Worm (Caenorhabditis elegans): ENCODE data around the gene K07F5.14.

- TF ChIP-seq sem-4 (tag; optimal IDR thresholded peaks at IDR 0.05) (no peak), ama-1 (optimal IDR thresholded peaks at IDR 0.05) (no peak), ztf-1 (GFP tag; conservative IDR thresholded peaks at IDR 0.05) (no peak), ZK546.5 (tag; optimal IDR thresholded peaks at IDR 0.05) (no peak), ceh-16 (tag; optimal IDR thresholded peaks at IDR 0.05) (no peak), nhr-237 (tag; optimal IDR thresholded peaks at IDR 0.05) (no peak), lsy-2 (tag; optimal IDR thresholded peaks at IDR 0.05) (no peak), mbf-1 (tag; optimal IDR thresholded peaks at IDR 0.05) (no peak), nhr-12 (tag; optimal IDR thresholded peaks at IDR 0.05) (no peak), nhr-25 (tag; optimal IDR thresholded peaks at IDR 0.05) (no peak), skn-1 (tag; optimal IDR thresholded peaks at IDR 0.05) (no peak), C34F6.9 (tag; optimal IDR thresholded peaks at IDR 0.05) (no peak)
Observed at ce11 chrIV:9903608-9904007, 41.6 kb downstream of the K07F5.14 start, which contains the start of gene best-13.

Measured in whole organism, L2 larva.